Fruit fly (Drosophila melanogaster) whole organism, embryonic: ENCODE data around the gene CG43052.

ENCODE experiments used
- Abd-B ChIP-seq: fragments of 200-800 bp; sonication (Bioruptor generic); optimal IDR thresholded peaks from 2 replicates; lab custom pipeline; 2018; ENCODE audit warnings: missing biosample characterization, mild to moderate bottlenecking, missing genetic modification characterization, moderate library complexity
- Awh ChIP-seq: fragments of 200-800 bp; sonication (Bioruptor generic); IDR thresholded peaks from 2 replicates; pipeline ENCODE4, ENCODE4 v1.3.6; 2022; ENCODE audit warnings: missing biosample characterization, missing genetic modification characterization
- Blimp-1 ChIP-seq: fragments of 200-800 bp; sonication (Bioruptor generic); optimal IDR thresholded peaks from 3 replicates; lab custom pipeline; 2018; ENCODE audit warnings: missing biosample characterization, missing genetic modification characterization, mild to moderate bottlenecking, moderate library complexity, missing genetic modification reagents
- CG10209 ChIP-seq: fragments of 200-800 bp; sonication (Bioruptor generic); optimal IDR thresholded peaks from 3 replicates; lab custom pipeline; 2017; ENCODE audit warnings: missing biosample characterization, mild to moderate bottlenecking, missing genetic modification characterization, missing genetic modification reagents
- CG11695 ChIP-seq: fragments of 200-800 bp; sonication (Bioruptor generic); IDR thresholded peaks from 3 replicates; pipeline ENCODE4 v1.3.6; 2022; ENCODE audit warnings: missing biosample characterization, missing genetic modification characterization
- CG12071 ChIP-seq: fragments of 200-800 bp; sonication (Bioruptor generic); optimal IDR thresholded peaks from 3 replicates; lab custom pipeline; 2018; ENCODE audit warnings: missing biosample characterization, mild to moderate bottlenecking, missing genetic modification characterization
- CG14667 ChIP-seq: fragments of 200-800 bp; sonication (Bioruptor generic); IDR thresholded peaks from 2 replicates; pipeline ENCODE4 v1.3.6; 2022; ENCODE audit warnings: missing biosample characterization, missing genetic modification characterization
- CG14860 ChIP-seq: fragments of 200-800 bp; sonication (Bioruptor generic); IDR thresholded peaks from 3 replicates; pipeline ENCODE4 v1.3.6; 2022; ENCODE audit warnings: missing biosample characterization, missing genetic modification characterization; ENCODE audit not compliant: partially characterized antibody
- CG15269 ChIP-seq: fragments of 200-800 bp; sonication (Bioruptor generic); optimal IDR thresholded peaks from 2 replicates; lab custom pipeline; 2018; ENCODE audit warnings: missing biosample characterization, mild to moderate bottlenecking, missing genetic modification characterization, moderate library complexity
- CG17359 ChIP-seq: fragments of 200-800 bp; sonication (Bioruptor generic); optimal IDR thresholded peaks from 3 replicates; lab custom pipeline; 2018; ENCODE audit warnings: missing biosample characterization, mild to moderate bottlenecking, missing genetic modification characterization, moderate library complexity
- CG17568 ChIP-seq: fragments of 200-800 bp; sonication (Bioruptor generic); optimal IDR thresholded peaks from 2 replicates; lab custom pipeline; 2018; ENCODE audit warnings: missing biosample characterization, mild to moderate bottlenecking, missing genetic modification characterization, moderate library complexity
- CG2120 ChIP-seq: fragments of 200-800 bp; sonication (Bioruptor generic); optimal IDR thresholded peaks from 3 replicates; lab custom pipeline; 2016; ENCODE audit warnings: missing biosample characterization, missing genetic modification characterization
- CG2199 ChIP-seq: fragments of 200-800 bp; sonication (Bioruptor generic); IDR thresholded peaks from 3 replicates; pipeline ENCODE4 v1.3.6; 2022; ENCODE audit warnings: missing biosample characterization, missing genetic modification characterization
- CG32772 ChIP-seq: fragments of 200-800 bp; sonication (Bioruptor generic); IDR thresholded peaks from 2 replicates; pipeline ENCODE4 v1.3.6; 2022; ENCODE audit warnings: missing biosample characterization, missing genetic modification characterization
- CG34376 ChIP-seq: fragments of 200-800 bp; sonication (Bioruptor generic); optimal IDR thresholded peaks from 2 replicates; lab custom pipeline; 2018; ENCODE audit warnings: missing biosample characterization, mild to moderate bottlenecking, missing genetic modification characterization
- CG6683 ChIP-seq: fragments of 200-800 bp; sonication (Bioruptor generic); optimal IDR thresholded peaks from 2 replicates; lab custom pipeline; 2017; ENCODE audit warnings: missing biosample characterization, mild to moderate bottlenecking, missing genetic modification characterization, missing genetic modification reagents
- CTCF ChIP-seq: fragments of 200-800 bp; sonication (Bioruptor generic); optimal IDR thresholded peaks from 2 replicates; lab custom pipeline; 2017; ENCODE audit warnings: missing biosample characterization, mild to moderate bottlenecking, missing genetic modification characterization, moderate library complexity
- Drgx ChIP-seq: fragments of 200-800 bp; sonication (Bioruptor generic); IDR thresholded peaks from 2 replicates; pipeline ENCODE4 v1.3.6; 2022; ENCODE audit warnings: missing biosample characterization, missing genetic modification characterization
- Fer1 ChIP-seq: fragments of 200-800 bp; sonication (Bioruptor generic); optimal IDR thresholded peaks from 2 replicates; lab custom pipeline; 2017; ENCODE audit warnings: missing biosample characterization, mild to moderate bottlenecking, missing genetic modification characterization
- Fer3 ChIP-seq: fragments of 200-800 bp; sonication (Bioruptor generic); optimal IDR thresholded peaks from 2 replicates; lab custom pipeline; 2018; ENCODE audit warnings: missing biosample characterization, mild to moderate bottlenecking, missing genetic modification characterization, moderate library complexity
- Hmx ChIP-seq: fragments of 200-800 bp; sonication (Bioruptor generic); optimal IDR thresholded peaks from 2 replicates; lab custom pipeline; 2016; ENCODE audit warnings: missing biosample characterization, missing genetic modification characterization
- Hr78 ChIP-seq, 2 experiments: fragments of 200-800 bp in 1 of 2; fragments of >200 bp in 1 of 2; sonication (Bioruptor generic) in 1 of 2; optimal IDR thresholded peaks; 2 replicates each; lab custom pipeline; 2017 to 2019; ENCODE audit warnings: missing biosample characterization in 2 of 2, missing genetic modification characterization in 2 of 2, mild to moderate bottlenecking in 1 of 2, moderate library complexity in 1 of 2
- Med ChIP-seq: fragments of 200-800 bp; sonication (Bioruptor generic); peaks from one replicate; lab custom pipeline; 2016; ENCODE audit warnings: missing biosample characterization, missing genetic modification characterization, mild to moderate bottlenecking, inconsistent platforms, moderate library complexity
- Nf-YB ChIP-seq: fragments of 200-800 bp; sonication (Bioruptor generic); optimal IDR thresholded peaks from 3 replicates; lab custom pipeline; 2019; ENCODE audit warnings: missing biosample characterization, mild to moderate bottlenecking, missing genetic modification characterization, moderate library complexity
- Pdp1 ChIP-seq, 2 experiments: fragments of 200-800 bp; sonication (Bioruptor generic); optimal IDR thresholded peaks; 3 replicates each; lab custom pipeline; 2016; ENCODE audit warnings: missing biosample characterization in 2 of 2, missing genetic modification characterization in 2 of 2, mild to moderate bottlenecking in 1 of 2, moderate library complexity in 1 of 2
- Ravus ChIP-seq: fragments of 200-800 bp; sonication (Bioruptor generic); IDR thresholded peaks from 2 replicates; pipeline ENCODE4 v1.3.6; 2022; ENCODE audit warnings: missing biosample characterization, missing genetic modification characterization
- ab ChIP-seq: fragments of 200-800 bp; sonication (Bioruptor generic); optimal IDR thresholded peaks from 2 replicates; lab custom pipeline; 2016; ENCODE audit warnings: missing biosample characterization, missing genetic modification characterization
- ase ChIP-seq: fragments of 200-800 bp; sonication (Bioruptor generic); IDR thresholded peaks from 3 replicates; pipeline ENCODE4 v1.3.6; 2022; ENCODE audit warnings: missing biosample characterization, missing genetic modification characterization
- chm ChIP-seq: fragments of 200-800 bp; sonication (Bioruptor generic); IDR thresholded peaks from 2 replicates; pipeline ENCODE4 v1.3.6; 2022; ENCODE audit warnings: missing biosample characterization, missing genetic modification characterization
- dimm ChIP-seq: fragments of 200-800 bp; sonication (Bioruptor generic); IDR thresholded peaks from 2 replicates; pipeline ENCODE4 v1.3.6; 2022; ENCODE audit warnings: missing biosample characterization, missing genetic modification characterization
- emc ChIP-seq: fragments of 200-800 bp; sonication (Bioruptor generic); optimal IDR thresholded peaks from 2 replicates; lab custom pipeline; 2016; ENCODE audit warnings: missing biosample characterization, missing genetic modification characterization
- gce ChIP-seq: fragments of 200-800 bp; sonication (Bioruptor generic); IDR thresholded peaks from 3 replicates; pipeline ENCODE4 v1.3.6; 2022; ENCODE audit warnings: missing biosample characterization, missing genetic modification characterization
- gro ChIP-seq: fragments of 200-800 bp; sonication (Bioruptor generic); optimal IDR thresholded peaks from 2 replicates; lab custom pipeline; 2016; ENCODE audit warnings: missing biosample characterization, missing genetic modification characterization
- kah ChIP-seq: fragments of 200-800 bp; sonication (Bioruptor generic); optimal IDR thresholded peaks from 2 replicates; lab custom pipeline; 2018; ENCODE audit warnings: missing biosample characterization, mild to moderate bottlenecking, missing genetic modification characterization
- kni ChIP-seq: fragments of 200-800 bp; sonication (Bioruptor generic); optimal IDR thresholded peaks from 3 replicates; lab custom pipeline; 2017; ENCODE audit warnings: mild to moderate bottlenecking, missing biosample characterization, missing genetic modification reagents, missing genetic modification characterization
- mirr ChIP-seq: fragments of 200-800 bp; sonication (Bioruptor generic); optimal IDR thresholded peaks from 3 replicates; lab custom pipeline; 2018; ENCODE audit warnings: missing biosample characterization, mild to moderate bottlenecking, missing genetic modification characterization
- pum ChIP-seq: fragments of 200-800 bp; sonication (Bioruptor generic); optimal IDR thresholded peaks from 2 replicates; lab custom pipeline; 2016; ENCODE audit warnings: missing biosample characterization, missing genetic modification characterization
- row ChIP-seq: fragments of 200-800 bp; sonication (Bioruptor generic); IDR thresholded peaks from 3 replicates; pipeline ENCODE4 v1.3.6; 2022; ENCODE audit warnings: missing biosample characterization, missing genetic modification characterization
- sc ChIP-seq, 3 experiments: fragments of >200 bp in 2 of 3; fragments of 200-800 bp in 1 of 3; sonication (Bioruptor generic) in 1 of 3; optimal IDR thresholded peaks; 2 replicates in 2 of 3; 3 replicates in 1 of 3; lab custom pipeline; 2017; ENCODE audit warnings: mild to moderate bottlenecking in 1 of 3, missing biosample characterization in 1 of 3, missing genetic modification characterization in 1 of 3, missing genetic modification reagents in 1 of 3
- sens ChIP-seq: fragments of 200-800 bp; sonication (Bioruptor generic); peaks from one replicate; lab custom pipeline; 2016; ENCODE audit warnings: missing biosample characterization, missing genetic modification characterization
- seq ChIP-seq: fragments of 200-800 bp; sonication (Bioruptor generic); IDR thresholded peaks from 2 replicates; pipeline ENCODE4 v1.3.6; 2022; ENCODE audit warnings: missing biosample characterization, missing genetic modification characterization
- sna ChIP-seq: fragments of 200-800 bp; sonication (Bioruptor generic); IDR thresholded peaks from 2 replicates; pipeline ENCODE4 v1.3.6; 2022; ENCODE audit warnings: missing biosample characterization, missing genetic modification characterization; ENCODE audit not compliant: partially characterized antibody
- sqz ChIP-seq: fragments of 200-800 bp; sonication (Bioruptor generic); optimal IDR thresholded peaks from 3 replicates; lab custom pipeline; 2018; ENCODE audit warnings: missing biosample characterization, mild to moderate bottlenecking, missing genetic modification characterization
- stwl ChIP-seq: fragments of 200-800 bp; sonication (Bioruptor generic); optimal IDR thresholded peaks from 3 replicates; lab custom pipeline; 2018; ENCODE audit warnings: missing biosample characterization, mild to moderate bottlenecking, missing genetic modification characterization, moderate library complexity
- sug ChIP-seq: fragments of 200-800 bp; optimal IDR thresholded peaks from 2 replicates; lab custom pipeline; 2019; ENCODE audit warnings: missing biosample characterization, mild to moderate bottlenecking, missing genetic modification characterization, moderate library complexity
- tna ChIP-seq: fragments of 200-800 bp; sonication (Bioruptor generic); IDR thresholded peaks from 2 replicates; pipeline ENCODE4 v1.3.6; 2022; ENCODE audit warnings: missing biosample characterization, missing genetic modification characterization; ENCODE audit not compliant: partially characterized antibody
- trh ChIP-seq: fragments of 200-800 bp; sonication (Bioruptor generic); optimal IDR thresholded peaks from 2 replicates; lab custom pipeline; 2016; ENCODE audit warnings: missing biosample characterization, missing genetic modification characterization
- unc-4 ChIP-seq: fragments of 200-800 bp; sonication (Bioruptor generic); IDR thresholded peaks from 2 replicates; pipeline ENCODE4 v1.3.6; 2022; ENCODE audit warnings: missing biosample characterization, missing genetic modification characterization; ENCODE audit not compliant: partially characterized antibody
- vnd ChIP-seq: fragments of 200-800 bp; sonication (Bioruptor generic); IDR thresholded peaks from 3 replicates; pipeline ENCODE4 v1.3.6; 2022; ENCODE audit warnings: missing biosample characterization, missing genetic modification characterization; ENCODE audit not compliant: partially characterized antibody

CG43052 gene

DNA sequence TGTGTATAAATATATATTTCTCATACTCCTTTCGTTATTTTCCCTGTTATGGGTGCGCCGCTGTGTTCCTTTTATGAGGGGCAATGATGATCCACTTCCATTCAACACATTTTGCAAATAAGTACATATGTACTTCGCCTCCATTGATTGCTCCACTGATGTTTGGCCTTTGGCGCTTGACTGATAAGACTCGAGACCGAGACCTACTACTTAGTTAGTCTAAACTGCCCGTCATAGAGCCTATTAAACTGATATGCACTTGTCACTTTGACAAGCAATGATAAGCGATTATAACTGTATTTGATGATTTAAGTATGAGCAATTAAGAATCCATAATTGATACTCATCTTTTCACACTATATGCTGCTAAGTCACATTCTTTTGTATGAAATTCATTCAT lies 4.4 kb downstream of the CG43052 start (continued):
- TF ChIP-seq sens (GFP tag; lab: Kevin White, UChicago), result peak; percentile 21
- TF ChIP-seq CG14860, result no peak
- no peak for TF ChIP-seq gro (GFP tag; lab: Kevin White, UChicago)
- TF ChIP-seq ase (GFP tag; lab: Robert Waterston, UW), result no peak
- TF ChIP-seq emc (GFP tag; lab: Kevin White, UChicago), result no peak
- peak; percentile 65 for TF ChIP-seq mirr (GFP tag; lab: Kevin White, UChicago)
- no peak for TF ChIP-seq Pdp1 (GFP tag; optimal IDR thresholded peaks at IDR 0.05; lab: Kevin White, UChicago)
- TF ChIP-seq CG10209 (GFP tag; lab: Kevin White, UChicago), result no peak
- no peak for TF ChIP-seq CG14667 (GFP tag; lab: Robert Waterston, UW)
- no peak for TF ChIP-seq CTCF (GFP tag; lab: Kevin White, UChicago)
- no peak for TF ChIP-seq vnd (GFP tag; lab: Robert Waterston, UW)
- TF ChIP-seq dimm (GFP tag; lab: Robert Waterston, UW), result no peak
- TF ChIP-seq CG2120, result no peak
- TF ChIP-seq CG12071, result no peak
- no peak for TF ChIP-seq Ravus
- TF ChIP-seq Fer3 (tag; lab: Kevin White, UChicago), result no peak
- no peak for TF ChIP-seq trh (GFP tag; lab: Kevin White, UChicago)
- peak; percentile 32 for TF ChIP-seq sug (tag; lab: Kevin White, UChicago)
- TF ChIP-seq CG34376 (GFP tag; lab: Kevin White, UChicago), result peak; percentile 15
- no peak for TF ChIP-seq sc (optimal IDR thresholded peaks at IDR 0.05; lab: Kevin White, UChicago)
- TF ChIP-seq sc (GFP tag; optimal IDR thresholded peaks at IDR 0.05; lab: Kevin White, UChicago), result no peak
- no peak for TF ChIP-seq Fer1 (GFP tag; lab: Kevin White, UChicago)
- TF ChIP-seq CG11695 (GFP tag; lab: Robert Waterston, UW), result no peak
- no peak for TF ChIP-seq pum (GFP tag; lab: Kevin White, UChicago)
- TF ChIP-seq Med, result peak; percentile 30
- TF ChIP-seq, all 482 proteins: peak for 6

DNA sequence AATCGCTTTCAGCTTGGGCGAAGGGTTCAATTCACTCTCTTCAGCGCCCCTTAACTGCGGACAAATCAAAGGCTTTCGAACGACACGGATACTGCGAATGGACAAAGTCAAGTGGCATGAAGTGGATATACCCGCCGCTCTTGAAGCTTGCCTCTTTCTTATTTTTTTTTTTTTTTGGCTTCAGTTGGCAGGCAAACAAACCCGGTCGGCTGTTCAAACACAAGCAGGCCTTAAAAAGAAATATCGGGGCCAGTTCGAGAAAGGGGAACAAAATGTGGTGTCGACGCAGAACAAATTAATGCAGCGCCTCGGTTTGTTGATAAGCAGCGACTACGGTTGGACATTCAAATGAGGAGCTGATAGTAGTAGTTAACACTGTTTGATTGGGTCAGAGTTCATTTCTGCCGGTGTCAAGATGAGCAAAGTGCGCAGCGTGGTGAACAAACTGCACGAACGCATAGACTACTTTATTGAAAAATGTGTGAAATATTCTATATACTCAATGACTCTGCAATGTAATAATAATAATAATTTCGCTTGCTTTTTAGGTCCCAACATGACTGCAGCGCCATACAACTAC lies 5.0 kb downstream of the CG43052 start:
- TF ChIP-seq row (GFP tag; lab: Robert Waterston, UW), result no peak
- TF ChIP-seq gce (GFP tag; lab: Robert Waterston, UW), result no peak
- TF ChIP-seq CG2199, result no peak
- TF ChIP-seq stwl, result no peak
- TF ChIP-seq Abd-B (GFP tag; lab: Kevin White, UChicago), result no peak
- peak; percentile 52 for TF ChIP-seq CG32772 (GFP tag; lab: Robert Waterston, UW)
- 0 out of 2 replicates have a peak, but pooled peaks have one; percentile 62 for TF ChIP-seq chm (GFP tag; lab: Robert Waterston, UW)
- 0 out of 2 replicates have a peak, but pooled peaks have one; percentile 25 for TF ChIP-seq Awh (GFP tag; lab: Robert Waterston, UW)
- TF ChIP-seq Nf-YB (GFP tag; lab: Kevin White, UChicago), result no peak
- no peak for TF ChIP-seq CG17568 (GFP tag; lab: Kevin White, UChicago)
- TF ChIP-seq tna (GFP tag; lab: Robert Waterston, UW), result no peak
- TF ChIP-seq seq (GFP tag; lab: Robert Waterston, UW), result 0 out of 2 replicates have a peak, but pooled peaks have one; percentile 29
- no peak for TF ChIP-seq sug (tag; lab: Kevin White, UChicago)
- TF ChIP-seq Blimp-1 (GFP tag; lab: Kevin White, UChicago), result peak; percentile 12
- TF ChIP-seq kni (GFP tag; lab: Kevin White, UChicago), result peak; percentile 49
- no peak for TF ChIP-seq ab (GFP tag; lab: Kevin White, UChicago)
- no peak for TF ChIP-seq Hmx (GFP tag; lab: Kevin White, UChicago)
- TF ChIP-seq Drgx (GFP tag; lab: Robert Waterston, UW), result no peak
- TF ChIP-seq Hr78 (GFP tag; optimal IDR thresholded peaks at IDR 0.05; lab: Kevin White, UChicago), result peak in 1 of 2 experiments; percentile 91
- TF ChIP-seq Med, result peak; percentile 76
- no peak for TF ChIP-seq CG15269
- no peak for TF ChIP-seq kah (GFP tag; lab: Kevin White, UChicago)
- TF ChIP-seq CG17359 (tag; lab: Kevin White, UChicago), result peak; percentile 25
- TF ChIP-seq sna, result no peak
- no peak for TF ChIP-seq unc-4
- TF ChIP-seq sqz, result peak; percentile 60
- TF ChIP-seq CG6683 (GFP tag; lab: Kevin White, UChicago), result no peak
